Worm (Caenorhabditis elegans) whole organism, L3 larva: ENCODE measurements around the gene let-2.

Experiments
- ceh-82 ChIP-seq: fragments of 150-350 bp; optimal IDR thresholded peaks from 2 replicates; lab custom pipeline; 2014; ENCODE audit warnings: missing biosample characterization, missing genetic modification characterization
- egl-27 ChIP-seq: sonication (generic microtip); optimal IDR thresholded peaks from 4 replicates; lab custom pipeline; 2017; ENCODE audit warnings: missing biosample characterization, missing genetic modification reagents, missing genetic modification characterization
- nfya-1 ChIP-seq: sonication (generic microtip); optimal IDR thresholded peaks from 2 replicates; lab custom pipeline; 2017; ENCODE audit warnings: missing genetic modification characterization, mild to moderate bottlenecking, missing compliant biosample characterization, antibody characterized with exemption, moderate library complexity; ENCODE audit not compliant: insufficient read depth
- nhr-237 ChIP-seq: fragments of 150-350 bp; optimal IDR thresholded peaks from 2 replicates; lab custom pipeline; 2014; ENCODE audit warnings: missing biosample characterization, missing genetic modification characterization
- sea-2 ChIP-seq: fragments of 150-350 bp; sonication (generic microtip); optimal IDR thresholded peaks from 4 replicates; lab custom pipeline; 2014; ENCODE audit warnings: missing biosample characterization, missing genetic modification reagents, missing genetic modification characterization

DNA sequence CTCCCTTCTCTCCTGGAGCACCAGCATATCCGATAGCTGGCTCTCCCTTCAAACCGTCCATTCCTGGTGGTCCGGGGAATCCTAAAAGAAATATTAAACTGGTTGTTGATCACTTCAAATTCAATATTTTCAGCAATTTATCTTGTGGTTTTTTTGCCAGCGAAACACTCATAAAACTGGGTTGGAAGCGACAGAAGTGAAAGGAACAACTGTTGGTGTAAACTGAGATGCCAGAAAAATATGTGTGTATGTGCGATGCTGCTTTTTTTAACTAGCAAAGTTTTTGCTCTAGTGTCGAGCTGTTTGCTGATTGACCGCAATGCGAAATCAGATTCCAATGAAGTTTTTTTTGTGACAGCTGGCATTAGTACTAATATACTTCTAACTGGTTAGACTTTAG is 1.9 kb downstream of the let-2 start:
- TF ChIP-seq nhr-237 (tag; lab: Kevin White, UChicago) (no peak), sea-2 (GFP tag; lab: Kevin White, UChicago) (no peak), ceh-82 (no peak), nfya-1 (no peak), egl-27 (tag; lab: Kevin White, UChicago) (no peak)
